Worm (Caenorhabditis elegans) whole organism, late embryonic: ENCODE results near the gene srg-22.
"Not testable (repeated sequence)": the region's sequence is repeated elsewhere in the genome, so short reads cannot be mapped to it uniquely, and the experiment has no call there.

Source experiments
- C08G9.2 ChIP-seq: sonication (generic microtip); optimal IDR thresholded peaks from 2 replicates; lab custom pipeline; 2016; ENCODE audit warnings: mild to moderate bottlenecking, missing genetic modification characterization, moderate library complexity, missing compliant biosample characterization
- K09A11.1 ChIP-seq: sonication (generic microtip); optimal IDR thresholded peaks from 2 replicates; lab custom pipeline; 2017; ENCODE audit warnings: antibody characterized with exemption, mild to moderate bottlenecking, missing genetic modification characterization, missing compliant biosample characterization; ENCODE audit not compliant: insufficient read depth
- T23F11.4 ChIP-seq: fragments of 200-800 bp; sonication (Bioruptor generic); optimal IDR thresholded peaks from 2 replicates; lab custom pipeline; 2018; ENCODE audit warnings: mild to moderate bottlenecking, missing genetic modification characterization, missing compliant biosample characterization
- Y22D7AL.16 ChIP-seq: sonication (generic microtip); optimal IDR thresholded peaks from 2 replicates; lab custom pipeline; 2016; ENCODE audit warnings: missing genetic modification characterization, missing compliant biosample characterization
- ceh-19 ChIP-seq: fragments of 200-800 bp; sonication (Bioruptor generic); optimal IDR thresholded peaks from 2 replicates; lab custom pipeline; 2018; ENCODE audit warnings: mild to moderate bottlenecking, missing genetic modification characterization, missing compliant biosample characterization
- ceh-22 ChIP-seq: sonication (generic microtip); optimal IDR thresholded peaks from 2 replicates; lab custom pipeline; 2017; ENCODE audit warnings: missing biosample characterization, missing genetic modification characterization
- ceh-24 ChIP-seq: sonication (generic microtip); optimal IDR thresholded peaks from 2 replicates; lab custom pipeline; 2016; ENCODE audit warnings: mild to moderate bottlenecking, missing genetic modification characterization, missing compliant biosample characterization
- ceh-30 ChIP-seq: fragments of 150-350 bp; optimal IDR thresholded peaks from 2 replicates; lab custom pipeline; 2014; ENCODE audit warnings: missing biosample characterization, missing genetic modification characterization
- ceh-31 ChIP-seq: sonication (generic microtip); optimal IDR thresholded peaks from 2 replicates; lab custom pipeline; 2016; ENCODE audit warnings: missing genetic modification characterization, missing compliant biosample characterization
- ceh-34 ChIP-seq: sonication (generic microtip); optimal IDR thresholded peaks from 2 replicates; lab custom pipeline; 2016; ENCODE audit warnings: mild to moderate bottlenecking, missing genetic modification characterization, missing compliant biosample characterization
- ceh-45 ChIP-seq: fragments of 200-800 bp; sonication (Bioruptor generic); IDR thresholded peaks from 2 replicates; pipeline ENCODE4 v1.3.6; 2022; ENCODE audit warnings: missing genetic modification reagents, missing genetic modification characterization, missing compliant biosample characterization
- ceh-48 ChIP-seq: sonication (generic microtip); optimal IDR thresholded peaks from 2 replicates; lab custom pipeline; 2016; ENCODE audit warnings: missing genetic modification characterization, inconsistent platforms, missing compliant biosample characterization
- ceh-6 ChIP-seq: fragments of 200-800 bp; sonication (Bioruptor generic); optimal IDR thresholded peaks from 2 replicates; lab custom pipeline; 2018; ENCODE audit warnings: mild to moderate bottlenecking, missing genetic modification characterization, missing compliant biosample characterization
- ceh-9 ChIP-seq: sonication (generic microtip); optimal IDR thresholded peaks from 2 replicates; lab custom pipeline; 2016; ENCODE audit warnings: mild to moderate bottlenecking, missing genetic modification characterization, inconsistent platforms, missing compliant biosample characterization
- dve-1 ChIP-seq: sonication (generic microtip); optimal IDR thresholded peaks from 2 replicates; lab custom pipeline; 2017; ENCODE audit warnings: antibody characterized with exemption, mild to moderate bottlenecking, missing genetic modification characterization, missing compliant biosample characterization
- elt-4 ChIP-seq: sonication (generic microtip); optimal IDR thresholded peaks from 2 replicates; lab custom pipeline; 2016; ENCODE audit warnings: missing genetic modification characterization, missing compliant biosample characterization
- hlh-13 ChIP-seq: fragments of 200-800 bp; sonication (Bioruptor generic); optimal IDR thresholded peaks from 2 replicates; lab custom pipeline; 2018; ENCODE audit warnings: mild to moderate bottlenecking, missing genetic modification characterization, missing compliant biosample characterization
- hlh-30 ChIP-seq: sonication (generic microtip); optimal IDR thresholded peaks from 2 replicates; lab custom pipeline; 2017; ENCODE audit warnings: antibody characterized with exemption, missing genetic modification characterization, missing compliant biosample characterization; ENCODE audit not compliant: insufficient read depth
- hlh-8 ChIP-seq: sonication (generic microtip); optimal IDR thresholded peaks from 2 replicates; lab custom pipeline; 2016; ENCODE audit warnings: missing genotype, missing genetic modification characterization, missing compliant biosample characterization
- lin-11 ChIP-seq: fragments of 200-800 bp; sonication (Bioruptor generic); optimal IDR thresholded peaks from 2 replicates; lab custom pipeline; 2018; ENCODE audit warnings: mild to moderate bottlenecking, missing genetic modification characterization, missing compliant biosample characterization
- madf-2 ChIP-seq: sonication (generic microtip); optimal IDR thresholded peaks from 2 replicates; lab custom pipeline; 2017; ENCODE audit warnings: missing genetic modification characterization, missing compliant biosample characterization
- mec-3 ChIP-seq: sonication (generic microtip); optimal IDR thresholded peaks from 2 replicates; lab custom pipeline; 2016; ENCODE audit warnings: borderline replicate concordance, missing genetic modification characterization, missing compliant biosample characterization
- nhr-11 ChIP-seq: fragments of 150-350 bp; optimal IDR thresholded peaks from 2 replicates; lab custom pipeline; 2014; ENCODE audit warnings: missing biosample characterization, missing genetic modification characterization
- nhr-232 ChIP-seq: sonication (generic microtip); optimal IDR thresholded peaks from 2 replicates; lab custom pipeline; 2016; ENCODE audit warnings: missing genetic modification characterization, missing compliant biosample characterization
- npax-4 ChIP-seq: sonication (generic microtip); optimal IDR thresholded peaks from 2 replicates; lab custom pipeline; 2016; ENCODE audit warnings: missing genetic modification characterization, missing compliant biosample characterization
- odd-2 ChIP-seq: sonication (generic microtip); optimal IDR thresholded peaks from 2 replicates; lab custom pipeline; 2017; ENCODE audit warnings: antibody characterized with exemption, mild to moderate bottlenecking, missing genetic modification characterization, missing compliant biosample characterization
- pat-9 ChIP-seq: fragments of 200-800 bp; sonication (Bioruptor generic); optimal IDR thresholded peaks from 2 replicates; lab custom pipeline; 2018; ENCODE audit warnings: mild to moderate bottlenecking, missing genetic modification characterization, moderate library complexity, missing compliant biosample characterization
- pax-1 ChIP-seq: fragments of 150-350 bp; optimal IDR thresholded peaks from 2 replicates; lab custom pipeline; 2014; ENCODE audit warnings: missing biosample characterization, missing genetic modification characterization
- pha-2 ChIP-seq: sonication (generic microtip); optimal IDR thresholded peaks from 2 replicates; lab custom pipeline; 2017; ENCODE audit warnings: mild to moderate bottlenecking, missing genetic modification characterization, missing compliant biosample characterization
- pha-4 ChIP-seq: fragments of 150-350 bp; optimal IDR thresholded peaks from 2 replicates; lab custom pipeline; 2018; ENCODE audit warnings: missing biosample characterization, missing genetic modification reagents, missing genetic modification characterization
- sdc-2 ChIP-seq: sonication (generic microtip); optimal IDR thresholded peaks from 2 replicates; lab custom pipeline; 2016; ENCODE audit warnings: missing genotype, missing genetic modification characterization, missing compliant biosample characterization
- sox-2 ChIP-seq: fragments of 200-800 bp; sonication (Bioruptor generic); IDR thresholded peaks from 2 replicates; pipeline ENCODE4 v1.3.6; 2022; ENCODE audit warnings: missing genetic modification reagents, missing genetic modification characterization, missing compliant biosample characterization
- sox-4 ChIP-seq: sonication (generic microtip); optimal IDR thresholded peaks from 2 replicates; lab custom pipeline; 2017; ENCODE audit warnings: mild to moderate bottlenecking, missing genetic modification characterization, inconsistent platforms, missing compliant biosample characterization
- tbx-2 ChIP-seq: sonication (generic microtip); optimal IDR thresholded peaks from 2 replicates; lab custom pipeline; 2016; ENCODE audit warnings: missing genetic modification characterization, missing compliant biosample characterization
- ttx-3 ChIP-seq: sonication (generic microtip); optimal IDR thresholded peaks from 2 replicates; lab custom pipeline; 2016; ENCODE audit warnings: missing genetic modification reagents, missing genetic modification characterization, missing compliant biosample characterization
- unc-42 ChIP-seq: sonication (generic microtip); optimal IDR thresholded peaks from 2 replicates; lab custom pipeline; 2016; ENCODE audit warnings: missing genotype, missing genetic modification characterization, missing compliant biosample characterization
- unc-55 ChIP-seq: sonication (generic microtip); optimal IDR thresholded peaks from 2 replicates; lab custom pipeline; 2017; ENCODE audit warnings: missing biosample characterization, missing genetic modification reagents, missing genetic modification characterization
- unc-86 ChIP-seq: sonication (generic microtip); optimal IDR thresholded peaks from 2 replicates; lab custom pipeline; 2016; ENCODE audit warnings: missing genetic modification characterization, missing compliant biosample characterization
- zip-5 ChIP-seq: sonication (generic microtip); optimal IDR thresholded peaks from 2 replicates; lab custom pipeline; 2016; ENCODE audit warnings: missing genetic modification characterization, missing compliant biosample characterization
- ztf-16 ChIP-seq: sonication (generic microtip); optimal IDR thresholded peaks from 2 replicates; lab custom pipeline; 2017; ENCODE audit warnings: missing genetic modification characterization, missing compliant biosample characterization

Gene srg-22

ce11 chrII:3093352-3093751 lies at the start of gene srg-22:
Gene srg-22 (minus strand): TSS chrII:3093452.
- TF ChIP-seq ceh-9 (tag; lab: Kevin White, UChicago) = no peak
- TF ChIP-seq ceh-31 (tag; lab: Kevin White, UChicago) = no peak
- TF ChIP-seq dve-1 (tag; lab: Kevin White, UChicago) = no peak
- no peak for TF ChIP-seq ceh-45 (GFP tag; lab: Robert Waterston, UW)
- no peak for TF ChIP-seq sox-4
- TF ChIP-seq Y22D7AL.16 (tag; lab: Kevin White, UChicago) = no peak
- TF ChIP-seq ttx-3 (tag; lab: Kevin White, UChicago) = no peak
- TF ChIP-seq T23F11.4 (GFP tag; lab: Kevin White, UChicago) = no peak
- TF ChIP-seq sox-2 (GFP tag; lab: Robert Waterston, UW) = no peak
- TF ChIP-seq nhr-232 (tag; lab: Kevin White, UChicago) = no peak
- TF ChIP-seq C08G9.2 (tag; lab: Kevin White, UChicago) = no peak
- no peak for TF ChIP-seq ceh-34 (tag; lab: Kevin White, UChicago)
- TF ChIP-seq unc-42 (tag; lab: Kevin White, UChicago) = no peak
- no peak for TF ChIP-seq ceh-22 (tag; lab: Kevin White, UChicago)
- TF ChIP-seq K09A11.1 = no peak
- no peak for TF ChIP-seq unc-55 (GFP tag; lab: Kevin White, UChicago)
- no peak for TF ChIP-seq ceh-6
- no peak for TF ChIP-seq ceh-24 (tag; lab: Kevin White, UChicago)
- TF ChIP-seq mec-3 (tag; lab: Kevin White, UChicago) = no peak
- no peak for TF ChIP-seq ceh-48 (tag; lab: Kevin White, UChicago)

ce11 chrII:3142855-3143254 lies 49.6 kb upstream of the srg-22 start, which contains the start of gene sri-42:
Gene sri-42 (minus strand): TSS chrII:3142955.
- not testable (repeated sequence) for TF ChIP-seq madf-2; odd-2; hlh-8 (tag; lab: Kevin White, UChicago)

- TF ChIP-seq sox-2 (GFP tag; lab: Robert Waterston, UW) (no peak), hlh-13 (GFP tag; lab: Kevin White, UChicago) (no peak), tbx-2 (tag; lab: Kevin White, UChicago) (no peak), pax-1 (tag; lab: Kevin White, UChicago) (no peak), K09A11.1 (no peak), ceh-19 (GFP tag; lab: Kevin White, UChicago) (no peak), nhr-11 (tag; lab: Kevin White, UChicago) (no peak), ceh-48 (tag; lab: Kevin White, UChicago) (no peak), hlh-30 (no peak), pha-4 (no peak), unc-86 (tag; lab: Kevin White, UChicago) (no peak), npax-4 (no peak)
These were observed 44.6 kb upstream of the srg-22 start, which contains the start of gene sri-54 for ce11 chrII:3137804-3138203. Gene sri-54 (minus strand): TSS chrII:3137904.

ce11 chrII:3135293-3135692 lies 42.0 kb upstream of the srg-22 start:
- TF ChIP-seq ztf-16 (no peak), pat-9 (no peak), unc-55 (GFP tag; lab: Kevin White, UChicago) (no peak), nhr-11 (tag; lab: Kevin White, UChicago) (no peak), dve-1 (tag; lab: Kevin White, UChicago) (peak; percentile 63)
- TF ChIP-seq, all 69 proteins: peak for 1

- TF ChIP-seq lin-11 (no peak), zip-5 (tag; lab: Kevin White, UChicago) (no peak), ceh-24 (tag; lab: Kevin White, UChicago) (no peak), ceh-30 (tag; lab: Kevin White, UChicago) (no peak), hlh-30 (no peak), sox-4 (no peak), nhr-11 (tag; lab: Kevin White, UChicago) (no peak), elt-4 (tag; lab: Kevin White, UChicago) (no peak), pha-2 (tag; lab: Kevin White, UChicago) (no peak), sdc-2 (tag; lab: Kevin White, UChicago) (no peak), nhr-232 (tag; lab: Kevin White, UChicago) (no peak), dve-1 (tag; lab: Kevin White, UChicago) (no peak), tbx-2 (tag; lab: Kevin White, UChicago) (no peak)
These were observed 35.8 kb upstream of the srg-22 start, which contains the start of gene chil-24 for ce11 chrII:3129007-3129406. Gene chil-24 (plus strand): TSS chrII:3129162.
